Worm (Caenorhabditis elegans) whole organism, midembryonic: ENCODE results near the gene try-8.

Source experiments
- T22C8.4 ChIP-seq: fragments of 200-800 bp; sonication (Bioruptor generic); IDR thresholded peaks from 2 replicates; pipeline ENCODE4 v1.3.6; 2022; ENCODE audit warnings: missing genetic modification characterization, missing compliant biosample characterization
- cog-1 ChIP-seq: sonication (generic microtip); optimal IDR thresholded peaks from 2 replicates; lab custom pipeline; 2016; ENCODE audit warnings: missing genetic modification characterization, missing compliant biosample characterization
- flt-1 ChIP-seq: fragments of 200-800 bp; sonication (Bioruptor generic); IDR thresholded peaks from 2 replicates; pipeline ENCODE4 v1.3.6; 2022; ENCODE audit warnings: missing genetic modification characterization, missing compliant biosample characterization
- klf-2 ChIP-seq: fragments of 200-800 bp; sonication (Bioruptor generic); conservative IDR thresholded peaks from 2 replicates; pipeline ENCODE4 v1.3.6; 2022; ENCODE audit warnings: missing genetic modification reagents, missing genetic modification characterization, missing compliant biosample characterization
- med-1 ChIP-seq: sonication (generic microtip); optimal IDR thresholded peaks from 2 replicates; lab custom pipeline; 2017; ENCODE audit warnings: missing genetic modification characterization, mild to moderate bottlenecking, missing compliant biosample characterization, antibody characterized with exemption, missing genetic modification reagents; ENCODE audit not compliant: insufficient read depth
- ref-1 ChIP-seq: fragments of 200-800 bp; sonication (Bioruptor generic); conservative IDR thresholded peaks from 2 replicates; pipeline ENCODE4 v1.3.6; 2022; ENCODE audit warnings: missing genetic modification reagents, missing genetic modification characterization, missing compliant biosample characterization
- tab-1 ChIP-seq: fragments of 200-800 bp; sonication (Bioruptor generic); IDR thresholded peaks from 2 replicates; pipeline ENCODE4 v1.3.6; 2022; ENCODE audit warnings: missing genetic modification characterization, missing compliant biosample characterization
- ztf-23 ChIP-seq: fragments of 200-800 bp; sonication (Bioruptor generic); IDR thresholded peaks from 2 replicates; pipeline ENCODE4 v1.3.6; 2022; ENCODE audit warnings: missing genetic modification reagents, missing genetic modification characterization, missing compliant biosample characterization
- ztf-29 ChIP-seq: fragments of 200-800 bp; sonication (Bioruptor generic); IDR thresholded peaks from 2 replicates; pipeline ENCODE4 v1.3.6; 2022; ENCODE audit warnings: missing genetic modification reagents, missing genetic modification characterization, missing compliant biosample characterization

The try-8 gene

DNA sequence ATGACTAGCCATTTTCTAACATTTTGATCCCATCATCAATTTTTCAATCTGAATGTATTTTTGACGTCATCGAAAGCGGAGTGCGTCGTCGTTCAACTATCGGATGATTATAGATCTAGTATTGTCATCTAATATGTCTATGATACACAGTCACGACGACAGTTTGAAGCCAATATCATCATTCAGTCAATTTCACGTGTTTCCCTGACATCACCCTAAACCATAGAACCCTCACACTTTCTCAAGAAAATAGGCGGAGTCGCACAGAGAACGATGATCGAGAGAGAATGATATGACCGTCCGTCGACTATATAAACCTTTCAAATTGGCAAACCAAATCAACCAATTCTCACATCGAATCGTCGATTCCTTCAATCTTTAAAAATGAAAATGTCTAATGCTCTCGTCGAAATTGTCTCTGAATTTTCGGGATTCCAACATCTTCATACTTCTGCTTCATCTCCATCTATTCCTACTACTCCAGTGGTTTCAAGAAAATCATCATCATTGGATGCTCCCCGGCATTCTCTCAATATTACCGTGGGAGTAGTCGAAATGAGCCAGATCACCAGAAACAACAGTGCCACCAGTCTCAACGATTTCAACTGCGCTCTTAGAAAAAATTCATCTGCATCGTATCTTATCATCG is 38.2 kb downstream of the try-8 start, which contains the start of gene F18E3.13:
Gene F18E3.13, plus strand, starts transcription at position 385 of the 649 bp plus-strand sequence.
- TF ChIP-seq ztf-29 (GFP tag; lab: Robert Waterston, UW) (no peak), ztf-23 (GFP tag; lab: Robert Waterston, UW) (no peak), flt-1 (no peak), med-1 (no peak), tab-1 (GFP tag; lab: Robert Waterston, UW) (no peak), T22C8.4 (GFP tag; lab: Robert Waterston, UW) (no peak), cog-1 (tag; lab: Kevin White, UChicago) (no peak), ref-1 (GFP tag; lab: Robert Waterston, UW) (no peak), klf-2 (GFP tag; lab: Robert Waterston, UW) (no peak)

DNA sequence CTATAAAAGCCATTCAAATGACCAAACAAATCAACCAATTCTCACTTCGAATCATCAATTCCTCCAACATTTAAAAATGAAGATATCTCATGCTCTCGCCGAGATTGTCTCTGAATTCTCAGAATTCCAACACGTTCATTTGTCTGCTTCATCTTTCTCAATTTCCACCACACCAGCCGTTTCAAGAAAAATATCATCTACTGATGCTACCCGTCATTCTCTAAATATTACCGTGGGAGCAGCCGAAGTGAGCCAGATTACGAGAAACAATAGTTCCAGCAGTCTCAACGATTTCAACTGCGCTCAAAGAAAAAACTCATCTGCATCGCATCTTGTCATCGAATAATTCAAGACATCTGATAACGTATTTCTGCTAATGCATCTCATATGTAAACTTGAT is 39.2 kb downstream of the try-8 start, which contains the start of gene F18E3.12:
Gene F18E3.12, plus strand, starts transcription at position 77 of the 400 bp plus-strand sequence.
- TF ChIP-seq klf-2 (GFP tag; lab: Robert Waterston, UW): no peak
- TF ChIP-seq flt-1: no peak
- TF ChIP-seq cog-1 (tag; lab: Kevin White, UChicago): no peak
- no peak for TF ChIP-seq tab-1 (GFP tag; lab: Robert Waterston, UW)
- no peak for TF ChIP-seq med-1
- no peak for TF ChIP-seq T22C8.4 (GFP tag; lab: Robert Waterston, UW)
- no peak for TF ChIP-seq ztf-29 (GFP tag; lab: Robert Waterston, UW)
- no peak for TF ChIP-seq ztf-23 (GFP tag; lab: Robert Waterston, UW)
- TF ChIP-seq ref-1 (GFP tag; lab: Robert Waterston, UW): no peak

DNA sequence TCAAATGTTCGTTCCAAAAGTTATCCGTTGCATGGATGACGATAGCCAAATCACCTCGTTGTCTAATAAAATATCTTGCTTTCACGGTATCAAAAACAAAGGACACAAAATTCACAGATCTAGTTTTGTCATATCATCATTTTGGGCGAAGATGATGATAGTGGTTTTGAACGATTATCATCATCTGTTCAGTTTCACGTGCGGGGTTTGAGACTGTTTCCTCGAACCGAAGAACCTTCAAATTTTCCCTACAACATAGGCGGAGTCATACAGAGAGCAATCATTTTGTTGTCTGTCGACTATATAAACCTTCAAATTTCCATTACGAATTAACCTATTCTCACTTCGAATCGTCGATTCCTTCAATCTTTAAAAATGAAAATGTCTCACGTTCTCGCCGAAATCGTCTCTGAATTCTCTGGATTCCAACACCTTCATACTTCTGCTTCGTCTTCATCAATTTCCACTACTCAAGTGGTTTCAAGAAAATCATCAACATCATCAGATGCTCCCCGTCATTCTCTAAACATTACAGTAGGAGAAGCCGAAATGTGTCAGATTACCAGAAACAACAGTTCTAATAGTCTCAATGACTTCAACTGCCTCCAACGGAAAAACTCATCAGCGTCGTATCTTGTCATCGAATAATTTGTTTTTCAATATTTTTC is 40.9 kb downstream of the try-8 start, which contains the start of gene F18E3.11:
Gene F18E3.11, plus strand, starts transcription at position 376 of the 668 bp plus-strand sequence.
- TF ChIP-seq klf-2 (GFP tag; lab: Robert Waterston, UW) (no peak), ztf-29 (GFP tag; lab: Robert Waterston, UW) (no peak), tab-1 (GFP tag; lab: Robert Waterston, UW) (no peak), T22C8.4 (GFP tag; lab: Robert Waterston, UW) (no peak), cog-1 (tag; lab: Kevin White, UChicago) (no peak), flt-1 (no peak), med-1 (no peak), ztf-23 (GFP tag; lab: Robert Waterston, UW) (no peak), ref-1 (GFP tag; lab: Robert Waterston, UW) (no peak)

DNA sequence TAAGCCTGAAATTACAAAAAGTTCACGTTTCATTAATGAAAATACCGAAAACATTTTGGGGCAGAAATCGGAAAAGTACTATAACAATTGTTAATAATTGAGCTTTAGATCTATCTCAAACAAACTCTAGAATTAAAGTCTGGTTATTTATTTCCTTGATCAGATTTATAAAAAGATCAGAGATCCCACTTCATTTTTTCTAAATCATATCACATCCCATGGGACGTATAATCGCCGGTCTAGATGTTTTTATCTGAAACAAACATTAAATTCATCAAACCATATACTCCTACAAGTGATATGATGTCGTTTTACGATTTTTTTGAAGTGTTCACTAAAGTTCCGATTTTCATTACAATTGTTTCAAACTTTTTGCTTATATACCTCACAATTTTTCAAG is 42.4 kb downstream of the try-8 start, which contains the start of gene str-41:
Gene str-41, plus strand, starts transcription at position 301 of the 400 bp plus-strand sequence.
- no peak for TF ChIP-seq tab-1 (GFP tag; lab: Robert Waterston, UW)
- no peak for TF ChIP-seq flt-1
- no peak for TF ChIP-seq ztf-23 (GFP tag; lab: Robert Waterston, UW)
- no peak for TF ChIP-seq cog-1 (tag; lab: Kevin White, UChicago)
- no peak for TF ChIP-seq ref-1 (GFP tag; lab: Robert Waterston, UW)

DNA sequence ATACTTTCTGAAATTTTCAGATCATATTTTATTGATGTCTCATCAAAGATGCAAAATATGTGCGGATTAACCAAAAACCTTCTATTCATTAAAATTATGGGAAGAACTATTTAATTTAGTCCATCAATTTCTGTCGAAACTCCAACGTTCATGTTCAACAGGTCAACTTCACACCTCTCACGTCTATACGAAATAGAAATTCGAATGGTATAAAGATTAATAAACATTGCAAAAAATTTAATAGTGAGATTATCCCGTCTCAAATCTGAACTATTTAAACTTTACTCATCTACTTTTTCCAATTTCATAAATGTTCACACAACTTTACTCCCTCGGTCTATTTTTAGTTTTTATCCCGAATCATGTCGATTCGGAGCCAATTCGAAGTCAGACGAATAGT is 44.5 kb downstream of the try-8 start, which contains the start of gene R13D7.2:
Gene R13D7.2, plus strand, starts transcription at position 301 of the 400 bp plus-strand sequence.
- TF ChIP-seq T22C8.4 (GFP tag; lab: Robert Waterston, UW): no peak
- TF ChIP-seq ztf-29 (GFP tag; lab: Robert Waterston, UW): no peak
- no peak for TF ChIP-seq tab-1 (GFP tag; lab: Robert Waterston, UW)
- no peak for TF ChIP-seq med-1
- no peak for TF ChIP-seq flt-1
- TF ChIP-seq cog-1 (tag; lab: Kevin White, UChicago): no peak
- TF ChIP-seq ztf-23 (GFP tag; lab: Robert Waterston, UW): no peak
- TF ChIP-seq klf-2 (GFP tag; lab: Robert Waterston, UW): no peak
- TF ChIP-seq ref-1 (GFP tag; lab: Robert Waterston, UW): no peak

DNA sequence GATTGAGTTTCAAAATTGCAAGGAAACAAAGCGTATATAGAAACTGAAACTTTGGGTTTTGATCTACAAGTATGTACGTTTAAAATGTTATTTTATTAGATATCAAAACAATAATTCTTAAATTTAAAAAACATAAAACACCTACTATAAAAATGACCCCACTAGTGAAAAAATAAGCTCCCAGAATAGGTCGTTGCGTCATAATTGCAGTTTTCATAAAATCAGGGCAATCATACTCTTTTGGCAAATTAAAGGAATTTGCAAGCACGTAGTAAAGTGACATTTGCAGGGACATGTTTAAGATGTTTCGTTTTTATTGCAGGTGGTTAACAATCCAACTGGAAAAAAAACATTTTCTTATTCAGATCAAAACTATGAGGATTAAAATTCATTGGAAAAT is 45.6 kb downstream of the try-8 start, which contains the start of gene srt-6:
Gene srt-6, minus strand, starts transcription at position 295 of the 400 bp plus-strand sequence.
- TF ChIP-seq ref-1 (GFP tag; lab: Robert Waterston, UW) (no peak), flt-1 (no peak), ztf-23 (GFP tag; lab: Robert Waterston, UW) (no peak), tab-1 (GFP tag; lab: Robert Waterston, UW) (no peak), T22C8.4 (GFP tag; lab: Robert Waterston, UW) (no peak), ztf-29 (GFP tag; lab: Robert Waterston, UW) (no peak), med-1 (no peak), cog-1 (tag; lab: Kevin White, UChicago) (no peak), klf-2 (GFP tag; lab: Robert Waterston, UW) (no peak)

DNA sequence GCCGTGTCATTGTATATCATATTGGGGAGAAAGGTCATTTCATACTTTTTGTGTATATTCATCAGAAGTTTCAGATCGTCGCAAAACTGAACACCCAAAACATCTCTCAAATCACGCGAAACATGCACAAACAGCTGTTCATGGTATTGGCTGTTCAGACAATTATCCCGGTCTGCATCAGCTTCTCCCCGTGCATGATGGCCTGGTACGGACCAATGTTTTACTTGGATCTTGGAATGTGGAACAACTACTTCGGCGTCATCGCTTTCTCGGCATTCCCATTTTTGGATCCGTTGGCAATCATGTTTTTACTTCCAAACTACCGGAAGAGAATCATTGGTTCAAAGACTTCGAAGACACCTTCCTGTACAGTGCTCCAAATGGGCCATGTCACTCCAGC is 50.6 kb downstream of the try-8 start:
- TF ChIP-seq cog-1 (tag; lab: Kevin White, UChicago) (no peak), tab-1 (GFP tag; lab: Robert Waterston, UW) (no peak), klf-2 (GFP tag; lab: Robert Waterston, UW) (no peak), ref-1 (GFP tag; lab: Robert Waterston, UW) (no peak), ztf-29 (GFP tag; lab: Robert Waterston, UW) (no peak), T22C8.4 (GFP tag; lab: Robert Waterston, UW) (no peak), med-1 (no peak), flt-1 (no peak), ztf-23 (GFP tag; lab: Robert Waterston, UW) (no peak)
